Worm (Caenorhabditis elegans) whole organism, mixed stage, embryonic: ENCODE results near the gene fbxb-98.

ENCODE experiments used
- M03D4.4 ChIP-seq: sonication (generic microtip); optimal IDR thresholded peaks from 2 replicates; lab custom pipeline; 2017; ENCODE audit warnings: mild to moderate bottlenecking, missing genetic modification characterization, missing compliant biosample characterization
- bed-3 ChIP-seq: fragments of 200-800 bp; sonication (Bioruptor generic); optimal IDR thresholded peaks from 3 replicates; lab custom pipeline; 2018; ENCODE audit warnings: mild to moderate bottlenecking, missing genetic modification characterization, moderate library complexity, missing compliant biosample characterization
- blmp-1 ChIP-seq: fragments of 150-350 bp; optimal IDR thresholded peaks from 2 replicates; lab custom pipeline; 2014; ENCODE audit warnings: missing biosample characterization, missing genetic modification characterization
- ceh-39 ChIP-seq: fragments of 150-350 bp; optimal IDR thresholded peaks from 2 replicates; lab custom pipeline; 2014; ENCODE audit warnings: missing biosample characterization, missing genetic modification characterization
- ceh-43 ChIP-seq: fragments of 200-800 bp; sonication (Bioruptor generic); optimal IDR thresholded peaks from 2 replicates; lab custom pipeline; 2018; ENCODE audit warnings: mild to moderate bottlenecking, missing genetic modification characterization, moderate library complexity, missing compliant biosample characterization
- ceh-83 ChIP-seq: fragments of 200-800 bp; sonication (Bioruptor generic); optimal IDR thresholded peaks from 2 replicates; lab custom pipeline; 2018; ENCODE audit warnings: mild to moderate bottlenecking, missing genetic modification characterization, missing compliant biosample characterization
- ces-1 ChIP-seq: fragments of 150-350 bp; optimal IDR thresholded peaks from 2 replicates; lab custom pipeline; 2014; ENCODE audit warnings: missing biosample characterization, missing genetic modification reagents, missing genetic modification characterization
- drap-1 ChIP-seq: fragments of 200-800 bp; sonication (Bioruptor generic); optimal IDR thresholded peaks from 3 replicates; lab custom pipeline; 2018; ENCODE audit warnings: mild to moderate bottlenecking, missing genetic modification characterization, missing compliant biosample characterization
- elt-1 ChIP-seq: sonication (generic microtip); optimal IDR thresholded peaks from 2 replicates; lab custom pipeline; 2017; ENCODE audit warnings: missing genetic modification characterization, mild to moderate bottlenecking, missing compliant biosample characterization, antibody characterized with exemption, moderate library complexity, borderline replicate concordance; ENCODE audit not compliant: insufficient read depth
- elt-3 ChIP-seq: fragments of 150-350 bp; optimal IDR thresholded peaks from 2 replicates; lab custom pipeline; 2014; ENCODE audit warnings: missing biosample characterization, missing genetic modification characterization
- flh-1 ChIP-seq: fragments of 200-800 bp; sonication (Bioruptor generic); optimal IDR thresholded peaks from 2 replicates; lab custom pipeline; 2018; ENCODE audit warnings: mild to moderate bottlenecking, missing genetic modification characterization, moderate library complexity, missing compliant biosample characterization
- ham-2 ChIP-seq: fragments of 200-800 bp; sonication (Bioruptor generic); optimal IDR thresholded peaks from 2 replicates; lab custom pipeline; 2018; ENCODE audit warnings: mild to moderate bottlenecking, missing genetic modification characterization, missing compliant biosample characterization
- hlh-1 ChIP-seq: fragments of 150-350 bp; optimal IDR thresholded peaks from 2 replicates; lab custom pipeline; 2014; ENCODE audit warnings: missing biosample characterization, missing genetic modification reagents, missing genetic modification characterization
- lin-13 ChIP-seq: fragments of 150-350 bp; optimal IDR thresholded peaks from 2 replicates; lab custom pipeline; 2014; ENCODE audit warnings: missing biosample characterization, missing genetic modification characterization
- lin-32 ChIP-seq: fragments of 200-800 bp; sonication (Bioruptor generic); optimal IDR thresholded peaks from 2 replicates; lab custom pipeline; 2018; ENCODE audit warnings: mild to moderate bottlenecking, missing genetic modification characterization, missing compliant biosample characterization
- lsy-2 ChIP-seq: fragments of 150-350 bp; optimal IDR thresholded peaks from 2 replicates; lab custom pipeline; 2014; ENCODE audit warnings: missing biosample characterization, missing genetic modification characterization
- mep-1 ChIP-seq: fragments of 150-350 bp; optimal IDR thresholded peaks from 2 replicates; lab custom pipeline; 2017; ENCODE audit warnings: missing biosample characterization, missing genetic modification reagents, missing genetic modification characterization, inconsistent platforms
- mls-2 ChIP-seq: sonication (generic microtip); optimal IDR thresholded peaks from 2 replicates; lab custom pipeline; 2016; ENCODE audit warnings: mild to moderate bottlenecking, missing genetic modification characterization, moderate library complexity, missing compliant biosample characterization
- nhr-2 ChIP-seq: fragments of 150-350 bp; optimal IDR thresholded peaks from 2 replicates; lab custom pipeline; 2014; ENCODE audit warnings: missing biosample characterization, missing genetic modification characterization
- nhr-28 ChIP-seq: fragments of 150-350 bp; optimal IDR thresholded peaks from 2 replicates; lab custom pipeline; 2014; ENCODE audit warnings: missing biosample characterization, missing genetic modification characterization
- pha-4 ChIP-seq: fragments of 150-350 bp; optimal IDR thresholded peaks from 2 replicates; lab custom pipeline; 2018; ENCODE audit warnings: missing biosample characterization, missing genetic modification reagents, missing genetic modification characterization
- sem-2 ChIP-seq: fragments of 200-800 bp; sonication (Bioruptor generic); optimal IDR thresholded peaks from 2 replicates; lab custom pipeline; 2018; ENCODE audit warnings: mild to moderate bottlenecking, missing genetic modification characterization, missing compliant biosample characterization
- snpc-4 ChIP-seq: fragments of 150-350 bp; optimal IDR thresholded peaks from 2 replicates; lab custom pipeline; 2014; ENCODE audit warnings: missing biosample characterization, missing genetic modification characterization
- sptf-1 ChIP-seq: sonication (generic microtip); optimal IDR thresholded peaks from 2 replicates; lab custom pipeline; 2017; ENCODE audit warnings: mild to moderate bottlenecking, missing genetic modification characterization, moderate library complexity, missing compliant biosample characterization
- tbx-8 ChIP-seq: fragments of 200-800 bp; sonication (Bioruptor generic); optimal IDR thresholded peaks from 2 replicates; lab custom pipeline; 2018; ENCODE audit warnings: mild to moderate bottlenecking, missing genetic modification characterization, moderate library complexity, missing compliant biosample characterization
- unc-120 ChIP-seq: sonication (generic microtip); optimal IDR thresholded peaks from 2 replicates; lab custom pipeline; 2017; ENCODE audit warnings: missing genetic modification characterization, missing compliant biosample characterization; ENCODE audit not compliant: poor library complexity, severe bottlenecking
- unc-62 ChIP-seq: fragments of 150-350 bp; optimal IDR thresholded peaks from 2 replicates; lab custom pipeline; 2014; ENCODE audit warnings: missing biosample characterization, missing genetic modification reagents, missing genetic modification characterization
- zip-8 ChIP-seq: fragments of 150-350 bp; optimal IDR thresholded peaks from 2 replicates; lab custom pipeline; 2014; ENCODE audit warnings: missing biosample characterization, missing genetic modification characterization
- ztf-11 ChIP-seq: fragments of 150-350 bp; optimal IDR thresholded peaks from 2 replicates; lab custom pipeline; 2014; ENCODE audit warnings: missing biosample characterization, missing genetic modification characterization

Gene fbxb-98

ce11 chrII:1861285-1861793, 1.1 kb upstream of the fbxb-98 start, which contains the start of gene C16C4.18:
Gene C16C4.18 (minus strand): TSS chrII:1861335.
- peak; percentile 2 for TF ChIP-seq mep-1 (tag; lab: Kevin White, UChicago)

DNA sequence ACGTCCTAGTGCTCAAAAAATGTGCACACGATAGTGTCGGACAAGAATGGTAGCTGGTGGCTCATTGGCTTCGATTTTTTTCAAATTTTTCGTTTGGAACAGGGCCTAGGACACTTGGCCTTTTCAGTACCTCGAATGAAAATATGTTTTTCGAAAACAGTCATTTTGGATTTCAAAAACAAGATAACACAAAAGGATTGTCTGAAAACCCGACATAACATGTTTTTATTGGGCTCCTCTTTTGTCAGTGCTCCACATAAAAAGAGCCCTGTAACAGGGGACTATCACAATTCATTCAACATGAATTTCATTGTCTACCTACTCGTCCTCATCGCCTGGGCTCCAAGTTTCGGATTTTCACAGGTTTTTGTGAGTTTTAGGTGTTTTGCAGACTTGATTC, 1.8 kb downstream of the fbxb-98 start, which contains the start of gene C16C4.17:
Gene C16C4.17, plus strand, starts transcription at position 301 of the 400 bp plus-strand sequence.
- no peak for TF ChIP-seq flh-1 (GFP tag; lab: Kevin White, UChicago)
- TF ChIP-seq unc-62, result no peak
- no peak for TF ChIP-seq unc-120
- no peak for TF ChIP-seq mls-2 (tag; lab: Kevin White, UChicago)
- no peak for TF ChIP-seq drap-1
- no peak for TF ChIP-seq zip-8 (tag; lab: Kevin White, UChicago)
- no peak for TF ChIP-seq lsy-2 (tag; lab: Kevin White, UChicago)
- TF ChIP-seq elt-1 (tag; lab: Kevin White, UChicago), result no peak
- TF ChIP-seq elt-3, result no peak
- TF ChIP-seq hlh-1 (tag; lab: Kevin White, UChicago), result no peak
- no peak for TF ChIP-seq sptf-1 (tag; lab: Kevin White, UChicago)
- no peak for TF ChIP-seq pha-4 (tag; lab: Kevin White, UChicago)
- no peak for TF ChIP-seq M03D4.4 (tag; lab: Kevin White, UChicago)
- TF ChIP-seq ceh-83, result no peak
- TF ChIP-seq mep-1 (tag; lab: Kevin White, UChicago), result no peak

DNA sequence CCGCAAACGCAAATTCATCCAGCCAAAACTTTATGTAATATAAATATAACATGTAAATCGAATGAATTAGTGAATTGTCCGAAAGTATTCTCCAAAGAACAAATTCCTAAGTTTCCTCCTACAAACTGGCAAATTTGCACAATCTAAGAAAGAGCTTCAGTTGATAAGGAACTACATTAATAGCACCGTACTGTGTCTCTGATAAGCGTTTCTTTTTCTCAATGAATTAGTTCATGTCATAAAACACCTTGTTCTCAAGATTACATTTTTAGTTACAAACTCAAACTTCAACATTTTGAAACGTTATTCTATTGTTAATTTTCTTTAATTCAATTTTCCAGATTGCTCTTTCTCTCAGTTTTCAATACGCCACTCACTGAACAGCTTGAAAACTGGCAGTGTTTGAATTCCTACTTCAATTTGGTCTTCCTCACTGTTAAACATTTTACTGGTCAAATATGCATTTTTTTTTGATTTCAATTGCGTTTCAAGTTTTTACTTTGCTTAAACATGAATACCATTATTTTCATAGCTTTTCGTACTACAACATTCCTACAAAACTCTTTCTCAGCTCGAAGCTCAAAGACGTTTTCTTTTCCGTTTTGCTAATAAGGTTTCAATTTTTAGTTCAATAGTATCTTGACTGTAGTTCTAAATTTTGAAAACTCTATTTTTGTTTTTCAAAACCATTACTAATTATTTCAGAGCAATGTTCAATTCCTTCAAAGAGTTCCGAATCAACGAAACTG, 3.4 kb downstream of the fbxb-98 start, which contains the start of gene math-15:
Gene math-15, plus strand, starts transcription at position 699 of the 749 bp plus-strand sequence.
- no peak for TF ChIP-seq tbx-8 (GFP tag; lab: Kevin White, UChicago)
- no peak for TF ChIP-seq mep-1 (tag; lab: Kevin White, UChicago)
- no peak for TF ChIP-seq unc-62
- no peak for TF ChIP-seq sem-2
- TF ChIP-seq lin-13, result no peak
- TF ChIP-seq blmp-1 (tag; lab: Kevin White, UChicago), result no peak
- TF ChIP-seq, all 35 proteins: peak for 0

DNA sequence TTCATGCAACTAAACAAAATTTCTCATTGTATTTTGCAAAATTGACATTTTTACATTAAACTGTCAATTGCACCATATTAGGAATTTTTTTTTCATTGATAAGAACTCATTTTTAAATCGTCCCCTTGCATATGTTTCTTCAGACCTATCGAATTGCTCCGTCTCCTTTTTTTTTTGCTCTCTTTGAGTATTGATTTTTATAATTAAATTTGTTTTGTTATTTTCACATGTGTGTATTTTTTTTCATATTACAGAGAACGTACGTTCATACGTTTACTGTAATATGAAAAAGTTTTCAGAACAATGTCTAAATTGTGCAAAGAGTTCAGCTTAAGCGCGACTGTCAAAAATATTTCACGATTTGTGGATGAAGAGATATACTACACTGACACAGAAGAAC, 6.7 kb downstream of the fbxb-98 start, which contains the start of gene math-14:
Gene math-14, plus strand, starts transcription at position 301 of the 400 bp plus-strand sequence.
- TF ChIP-seq mls-2 (tag; lab: Kevin White, UChicago), result no peak
- TF ChIP-seq unc-62, result no peak
- TF ChIP-seq hlh-1 (tag; lab: Kevin White, UChicago), result no peak
- no peak for TF ChIP-seq M03D4.4 (tag; lab: Kevin White, UChicago)

ce11 chrII:1870875-1871592, 8.6 kb downstream of the fbxb-98 start, which contains the start of gene math-10:
Gene math-10 (plus strand): TSS chrII:1871542.
- TF ChIP-seq ceh-39, result no peak

DNA sequence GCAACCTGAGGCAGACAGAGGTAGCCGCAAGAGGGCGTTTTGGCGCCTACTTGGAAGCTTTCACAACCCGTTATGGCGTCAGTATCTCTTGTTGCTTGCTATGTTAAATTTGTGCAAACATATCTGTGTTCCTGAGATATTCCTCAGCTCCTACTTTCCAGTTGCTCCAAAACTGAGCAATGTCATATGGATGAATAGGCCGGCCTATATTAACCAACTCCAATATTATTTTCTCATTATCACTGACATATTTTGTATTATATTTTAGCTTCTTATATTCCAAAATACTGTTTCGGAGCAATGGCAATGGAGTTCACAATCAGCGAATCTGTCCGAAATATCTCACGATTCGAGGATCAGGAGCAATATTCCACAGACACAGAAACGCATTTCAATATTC, 13.2 kb downstream of the fbxb-98 start, which contains the start of gene math-13:
Gene math-13, plus strand, starts transcription at position 301 of the 400 bp plus-strand sequence.
- TF ChIP-seq ces-1 (GFP tag; lab: Kevin White, UChicago) (no peak), nhr-2 (tag; lab: Kevin White, UChicago) (no peak), ceh-83 (no peak)

DNA sequence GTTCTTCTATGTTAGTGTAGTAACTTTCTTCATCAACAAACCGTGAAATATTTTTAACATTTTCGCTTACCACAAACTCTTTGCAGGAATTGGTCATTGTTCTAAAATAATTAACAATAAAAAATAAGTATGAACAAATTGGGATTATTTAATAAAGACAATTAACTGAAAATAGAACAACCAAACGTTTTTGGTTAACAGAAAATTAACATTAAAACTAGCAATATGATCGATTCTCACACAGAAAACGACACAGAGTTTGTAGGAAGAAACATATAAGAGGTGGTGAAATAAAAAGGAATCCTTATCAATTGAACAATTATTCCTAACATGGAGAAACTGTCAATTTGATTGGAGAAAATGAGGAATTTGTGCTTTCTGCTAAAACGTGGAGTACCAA, 16.2 kb downstream of the fbxb-98 start, which contains the start of gene math-16:
Gene math-16, minus strand, starts transcription at position 101 of the 400 bp plus-strand sequence.
- TF ChIP-seq snpc-4 (tag; lab: Kevin White, UChicago) (no peak), mep-1 (tag; lab: Kevin White, UChicago) (no peak), ceh-43 (GFP tag; lab: Kevin White, UChicago) (no peak), lin-13 (no peak), nhr-28 (no peak), elt-1 (tag; lab: Kevin White, UChicago) (no peak), sem-2 (no peak), mls-2 (tag; lab: Kevin White, UChicago) (no peak), flh-1 (GFP tag; lab: Kevin White, UChicago) (no peak), elt-3 (no peak), sptf-1 (tag; lab: Kevin White, UChicago) (no peak), bed-3 (GFP tag; lab: Kevin White, UChicago) (no peak), ham-2 (no peak), ceh-39 (no peak), lin-32 (GFP tag; lab: Kevin White, UChicago) (no peak), ztf-11 (tag; lab: Kevin White, UChicago) (no peak), drap-1 (no peak), unc-62 (no peak)
- TF ChIP-seq, all 35 proteins: peak for 0
